Worm (Caenorhabditis elegans) whole organism, L3 larva: ENCODE data around the gene C04G2.5.

Experiments
- ceh-82 ChIP-seq: fragments of 150-350 bp; optimal IDR thresholded peaks from 2 replicates; lab custom pipeline; 2014; ENCODE audit warnings: missing biosample characterization, missing genetic modification characterization
- egl-27 ChIP-seq: sonication (generic microtip); optimal IDR thresholded peaks from 4 replicates; lab custom pipeline; 2017; ENCODE audit warnings: missing biosample characterization, missing genetic modification reagents, missing genetic modification characterization
- nhr-237 ChIP-seq: fragments of 150-350 bp; optimal IDR thresholded peaks from 2 replicates; lab custom pipeline; 2014; ENCODE audit warnings: missing biosample characterization, missing genetic modification characterization
- nhr-25 ChIP-seq: sonication (generic microtip); optimal IDR thresholded peaks from 2 replicates; lab custom pipeline; 2017; ENCODE audit warnings: missing biosample characterization, missing genetic modification characterization
- snpc-4 ChIP-seq: fragments of 150-350 bp; optimal IDR thresholded peaks from 2 replicates; lab custom pipeline; 2014; ENCODE audit warnings: missing biosample characterization, missing genetic modification characterization
- tbx-2 ChIP-seq: sonication (generic microtip); optimal IDR thresholded peaks from 2 replicates; lab custom pipeline; 2016; ENCODE audit warnings: mild to moderate bottlenecking, missing genetic modification characterization, missing compliant biosample characterization
- unc-62 ChIP-seq: fragments of 150-350 bp; sonication (generic microtip); optimal IDR thresholded peaks from 4 replicates; lab custom pipeline; 2014; ENCODE audit warnings: missing biosample characterization, missing genetic modification reagents, missing genetic modification characterization

ce11 chrIV:10126544-10126943 is 31.5 kb upstream of the C04G2.5 start, which contains the start of gene ctf-18:
- TF ChIP-seq nhr-25 (tag; lab: Kevin White, UChicago) = no peak
- TF ChIP-seq unc-62 (GFP tag; lab: Kevin White, UChicago) = no peak
- no peak for TF ChIP-seq ceh-82
- TF ChIP-seq snpc-4 (tag; lab: Kevin White, UChicago) = no peak
- TF ChIP-seq tbx-2 (tag; lab: Kevin White, UChicago) = no peak
- no peak for TF ChIP-seq nhr-237 (tag; lab: Kevin White, UChicago)
- no peak for TF ChIP-seq egl-27 (tag; lab: Kevin White, UChicago)
